Worm (Caenorhabditis elegans): Measurements from ENCODE around the gene math-41.
"Not testable (repeated sequence)": the region's sequence is repeated elsewhere in the genome, so short reads cannot be mapped to it uniquely, and the experiment has no call there.

Gene math-41

DNA sequence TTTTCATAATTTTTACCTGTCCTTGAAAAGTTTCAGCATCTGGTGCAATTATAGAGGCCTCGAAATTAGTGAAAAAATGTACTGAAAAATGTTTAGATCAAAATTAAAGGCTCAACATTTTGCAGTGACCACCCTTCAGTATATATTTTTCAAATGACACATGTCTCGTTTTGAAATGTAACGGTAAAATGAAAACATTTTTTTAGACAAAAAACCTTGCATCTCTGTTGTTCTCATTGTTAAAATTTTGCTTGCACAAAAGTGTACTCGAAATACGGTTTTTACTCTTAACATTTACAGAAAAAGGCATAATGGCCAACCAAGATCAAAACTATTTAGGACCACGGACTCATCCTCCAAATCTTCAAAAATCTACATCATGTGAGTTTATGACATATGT is at the start of gene math-41:
TSS of gene math-41 (plus strand) at position 301 of the 400 bp plus-strand sequence.
- not testable (repeated sequence) for TF ChIP-seq cnd-1, blmp-1, elt-3 (tag; optimal IDR thresholded peaks at IDR 0.05)

ce11 chrII:1775234-1775633 is 49.2 kb upstream of the math-41 start, which contains the start of gene F36H5.14:
F36H5.14 (plus strand) TSS chrII:1775534.
- not testable (repeated sequence) for TF ChIP-seq nhr-2, ztf-11, mab-5 (tag; optimal IDR thresholded peaks at IDR 0.05)

DNA sequence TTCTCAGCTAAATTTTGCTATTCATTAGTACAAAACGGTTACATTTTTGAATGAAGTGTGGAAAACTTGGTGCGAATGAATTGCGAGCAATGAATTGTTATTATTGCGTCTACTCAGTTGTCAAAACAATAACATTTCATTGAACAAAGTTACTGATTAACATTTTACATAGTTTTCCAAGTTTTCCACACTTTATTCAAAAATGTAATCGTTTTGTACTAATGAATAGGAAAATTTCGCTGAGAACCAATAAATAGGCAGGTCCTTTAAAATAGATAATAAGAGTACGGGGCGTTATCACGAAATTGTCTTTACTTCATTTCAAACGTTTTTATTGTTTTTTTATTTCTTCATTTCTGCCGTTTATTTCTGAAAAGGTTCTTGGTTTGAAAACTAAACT is 42.0 kb upstream of the math-41 start, which contains the start of gene math-4:
TSS of gene math-4 (minus strand) at position 101 of the 400 bp plus-strand sequence.
- TF ChIP-seq nhr-2 (tag; optimal IDR thresholded peaks at IDR 0.05) (no peak), sem-2 (GFP tag; optimal IDR thresholded peaks at IDR 0.05) (no peak), ceh-43 (GFP tag; optimal IDR thresholded peaks at IDR 0.05) (no peak), blmp-1 (tag; optimal IDR thresholded peaks at IDR 0.05) (no peak), nhr-28 (tag; optimal IDR thresholded peaks at IDR 0.05) (no peak), zip-8 (tag; optimal IDR thresholded peaks at IDR 0.05) (no peak)

DNA sequence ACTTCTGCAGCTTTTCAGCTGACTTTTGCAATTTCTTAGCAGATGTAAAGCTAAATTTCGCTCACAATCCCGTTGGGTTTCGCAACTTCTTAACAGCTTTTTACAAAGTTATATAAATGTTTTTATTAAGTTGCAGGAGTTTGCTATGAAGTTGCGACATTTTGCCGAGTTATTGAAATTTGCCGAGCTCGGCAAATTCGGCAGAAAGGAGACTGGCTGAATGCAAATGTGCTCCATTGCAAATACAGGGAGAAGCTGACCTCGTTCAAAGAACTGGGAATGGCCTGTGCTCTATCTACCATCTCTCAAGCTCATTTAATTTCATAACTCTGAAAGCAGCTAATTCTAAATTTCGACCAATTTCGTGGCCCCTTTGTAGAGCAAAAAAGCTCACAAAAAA is 39.6 kb upstream of the math-41 start, which contains the start of gene C08F1.11:
TSS of gene C08F1.11 (minus strand) at position 101 of the 400 bp plus-strand sequence.
- no peak for TF ChIP-seq snpc-4 (tag; optimal IDR thresholded peaks at IDR 0.05)
- no peak for TF ChIP-seq elt-1 (tag; optimal IDR thresholded peaks at IDR 0.05; ENCODE audit: borderline replicate concordance, insufficient read depth)
- TF ChIP-seq zip-8 (tag; optimal IDR thresholded peaks at IDR 0.05), result no peak

- no peak for TF ChIP-seq nhr-12 (tag; optimal IDR thresholded peaks at IDR 0.05)
- TF ChIP-seq flh-1 (GFP tag; optimal IDR thresholded peaks at IDR 0.05), result no peak
- no peak for TF ChIP-seq elt-3 (tag; optimal IDR thresholded peaks at IDR 0.05)
- TF ChIP-seq mab-5 (tag; optimal IDR thresholded peaks at IDR 0.05), result no peak
- no peak for TF ChIP-seq ceh-39 (tag; optimal IDR thresholded peaks at IDR 0.05)
- TF ChIP-seq drap-1 (GFP tag; optimal IDR thresholded peaks at IDR 0.05), result no peak
- TF ChIP-seq tbx-8 (GFP tag; optimal IDR thresholded peaks at IDR 0.05), result no peak
- TF ChIP-seq lin-13 (tag; optimal IDR thresholded peaks at IDR 0.05), result no peak
- no peak for TF ChIP-seq sptf-1 (tag; optimal IDR thresholded peaks at IDR 0.05)
- no peak for TF ChIP-seq ztf-11 (tag; optimal IDR thresholded peaks at IDR 0.05)
- no peak for TF ChIP-seq zip-8 (tag; optimal IDR thresholded peaks at IDR 0.05)
- no peak for TF ChIP-seq ham-2 (GFP tag; optimal IDR thresholded peaks at IDR 0.05)
- no peak for TF ChIP-seq nhr-2 (tag; optimal IDR thresholded peaks at IDR 0.05)
- no peak for TF ChIP-seq hlh-1 (tag; optimal IDR thresholded peaks at IDR 0.05)
- TF ChIP-seq mls-2 (tag; optimal IDR thresholded peaks at IDR 0.05), result no peak
- no peak for TF ChIP-seq mep-1 (tag; optimal IDR thresholded peaks at IDR 0.05)
Measured at ce11 chrII:1786209-1786608, 38.2 kb upstream of the math-41 start, which contains the start of gene C08F1.10. C08F1.10 (minus strand) TSS chrII:1786309.

DNA sequence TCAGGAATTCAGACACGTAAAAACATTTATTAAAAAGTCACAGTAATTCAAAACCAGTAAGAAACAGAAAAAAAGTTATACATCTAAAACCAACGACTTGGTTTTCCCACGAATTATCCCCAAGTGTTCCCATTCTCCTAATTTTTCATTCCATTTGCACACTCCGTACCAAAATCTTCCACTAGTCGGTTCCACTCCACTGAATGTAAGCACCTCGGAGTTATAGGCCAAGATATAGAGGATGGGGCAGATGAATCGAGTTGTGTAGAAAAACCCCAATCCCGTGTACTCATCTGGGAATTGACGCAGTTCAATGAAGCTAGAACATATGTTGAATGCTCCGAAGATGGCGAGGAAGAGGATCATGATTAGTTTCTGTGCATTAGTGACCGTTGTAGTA is 37.2 kb upstream of the math-41 start:
- TF ChIP-seq lin-32 (GFP tag; optimal IDR thresholded peaks at IDR 0.05) (no peak), lin-13 (tag; optimal IDR thresholded peaks at IDR 0.05) (no peak), mab-5 (tag; optimal IDR thresholded peaks at IDR 0.05) (no peak), sem-2 (GFP tag; optimal IDR thresholded peaks at IDR 0.05) (no peak), ham-2 (GFP tag; optimal IDR thresholded peaks at IDR 0.05) (no peak), nhr-237 (tag; optimal IDR thresholded peaks at IDR 0.05) (no peak), cnd-1 (tag; optimal IDR thresholded peaks at IDR 0.05) (no peak), nhr-76 (tag; optimal IDR thresholded peaks at IDR 0.05) (no peak), ceh-39 (tag; optimal IDR thresholded peaks at IDR 0.05) (no peak), bed-3 (GFP tag; optimal IDR thresholded peaks at IDR 0.05) (no peak)

DNA sequence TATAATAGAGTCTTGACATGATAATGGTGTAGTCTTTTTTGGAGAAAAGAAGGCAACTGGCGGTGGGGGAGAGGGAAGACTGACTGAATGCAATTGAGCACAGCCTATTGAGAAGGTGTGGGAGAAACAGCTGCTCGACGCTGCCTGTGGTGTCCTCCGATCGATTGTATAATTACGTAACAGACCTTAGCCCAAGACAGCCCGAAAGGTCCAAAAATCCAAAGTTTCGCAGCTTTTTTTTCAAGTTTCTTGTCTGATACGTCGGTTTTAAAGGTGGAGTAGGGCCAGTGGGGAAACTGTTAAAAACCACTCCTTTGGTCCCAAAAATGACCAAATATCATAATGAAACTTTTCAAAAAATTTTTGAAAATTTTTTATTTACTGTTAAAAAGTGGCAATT is 36.3 kb upstream of the math-41 start, which contains the start of the genes C08F1.6 and fbxb-13:
TSS of gene C08F1.6 (minus strand) at position 101 of the 400 bp plus-strand sequence.
TSS of gene fbxb-13 (plus strand) at position 191 of the 400 bp plus-strand sequence.
- TF ChIP-seq cnd-1 (tag; optimal IDR thresholded peaks at IDR 0.05) (peak; percentile 48), lin-32 (GFP tag; optimal IDR thresholded peaks at IDR 0.05) (peak; percentile 15), hlh-1 (tag; optimal IDR thresholded peaks at IDR 0.05) (peak; percentile 0), M03D4.4 (tag; optimal IDR thresholded peaks at IDR 0.05) (no peak)
